Worm (Caenorhabditis elegans) whole organism, L1 larva: Measurements from ENCODE around the gene ubq-1.

Experiments
- C04F5.9 ChIP-seq: sonication (generic microtip); optimal IDR thresholded peaks from 2 replicates; lab custom pipeline; 2016; ENCODE audit warnings: missing genetic modification characterization, missing compliant biosample characterization
- ama-1 ChIP-seq: fragments of 150-350 bp; optimal IDR thresholded peaks from 2 replicates; lab custom pipeline; 2014
- blmp-1 ChIP-seq: fragments of 150-350 bp; optimal IDR thresholded peaks from 2 replicates; lab custom pipeline; 2014; ENCODE audit warnings: missing biosample characterization, missing genetic modification characterization
- ceh-82 ChIP-seq, 3 experiments: fragments of 150-350 bp in 1 of 3; sonication (generic microtip) in 2 of 3; optimal IDR thresholded peaks; 2 replicates each; lab custom pipeline; 2014 to 2017; ENCODE audit warnings: missing biosample characterization in 3 of 3, missing genetic modification characterization in 3 of 3
- fos-1 ChIP-seq: fragments of 150-350 bp; optimal IDR thresholded peaks from 2 replicates; lab custom pipeline; 2014; ENCODE audit warnings: missing biosample characterization, missing genetic modification characterization
- grh-1 ChIP-seq: fragments of 200-800 bp; sonication (Bioruptor generic); IDR thresholded peaks from 2 replicates; pipeline ENCODE4 v1.3.6; 2022; ENCODE audit warnings: missing genetic modification reagents, missing genetic modification characterization, missing compliant biosample characterization
- lin-39 ChIP-seq: fragments of 150-350 bp; optimal IDR thresholded peaks from 2 replicates; lab custom pipeline; 2014; ENCODE audit warnings: missing biosample characterization, missing genetic modification reagents, missing genetic modification characterization
- nhr-71 ChIP-seq: sonication (generic microtip); optimal IDR thresholded peaks from 2 replicates; lab custom pipeline; 2016; ENCODE audit warnings: mild to moderate bottlenecking, missing genetic modification characterization, moderate library complexity, missing compliant biosample characterization
- nhr-77 ChIP-seq: fragments of 150-350 bp; optimal IDR thresholded peaks from 2 replicates; lab custom pipeline; 2014; ENCODE audit warnings: missing biosample characterization, missing genetic modification characterization
- pqm-1 ChIP-seq: sonication (generic microtip); optimal IDR thresholded peaks from 3 replicates; lab custom pipeline; 2017; ENCODE audit warnings: missing biosample characterization, missing genetic modification characterization
- unc-62 ChIP-seq: fragments of 150-350 bp; optimal IDR thresholded peaks from 2 replicates; lab custom pipeline; 2014; ENCODE audit warnings: missing biosample characterization, missing genetic modification reagents, missing genetic modification characterization
- ztf-4 ChIP-seq: fragments of 150-350 bp; optimal IDR thresholded peaks from 2 replicates; lab custom pipeline; 2014; ENCODE audit warnings: missing biosample characterization, missing genetic modification characterization

- TF ChIP-seq C04F5.9 (tag; lab: Kevin White, UChicago) (no peak), blmp-1 (tag; lab: Kevin White, UChicago) (no peak), ama-1 (no peak), fos-1 (tag; lab: Kevin White, UChicago) (no peak), nhr-77 (tag; lab: Kevin White, UChicago) (no peak), grh-1 (GFP tag; lab: Robert Waterston, UW) (no peak), nhr-71 (no peak), unc-62 (GFP tag; lab: Kevin White, UChicago) (no peak), ztf-4 (tag; lab: Kevin White, UChicago) (no peak), ceh-82 (tag; optimal IDR thresholded peaks at IDR 0.05; lab: Kevin White, UChicago) (no peak), lin-39 (tag; lab: Kevin White, UChicago) (no peak), pqm-1 (tag; lab: Kevin White, UChicago) (no peak)
Observed at ce11 chrIII:5945865-5946264, 5.8 kb downstream of the ubq-1 start, which contains the start of gene F25B5.5.
